Worm (Caenorhabditis elegans) whole organism, L1 larva: ENCODE results near the gene gly-8.

Source experiments
- ces-1 ChIP-seq: fragments of 150-350 bp; optimal IDR thresholded peaks from 2 replicates; lab custom pipeline; 2014; ENCODE audit warnings: missing biosample characterization, missing genetic modification reagents, missing genetic modification characterization
- dpl-1 ChIP-seq, 3 experiments: fragments of 150-350 bp in 2 of 3; sonication (generic microtip) in 1 of 3; optimal IDR thresholded peaks; 2 replicates each; lab custom pipeline; 2014 to 2017; ENCODE audit warnings: missing biosample characterization in 3 of 3, missing genetic modification characterization in 3 of 3, missing genetic modification reagents in 3 of 3
- dsc-1 ChIP-seq: sonication (generic microtip); optimal IDR thresholded peaks from 2 replicates; lab custom pipeline; 2016; ENCODE audit warnings: mild to moderate bottlenecking, missing genetic modification characterization, missing compliant biosample characterization
- elt-3 ChIP-seq, 6 experiments: fragments of 150-350 bp in 1 of 6; sonication (generic microtip); optimal IDR thresholded peaks; 2 replicates each; lab custom pipeline; 2017 to 2018; ENCODE audit warnings: missing biosample characterization in 6 of 6, missing genetic modification characterization in 6 of 6, inconsistent platforms in 1 of 6
- fkh-10 ChIP-seq: sonication (generic microtip); optimal IDR thresholded peaks from 2 replicates; lab custom pipeline; 2017; ENCODE audit warnings: missing biosample characterization, missing genetic modification reagents, missing genetic modification characterization
- lin-15B ChIP-seq: fragments of 150-350 bp; sonication (generic microtip); optimal IDR thresholded peaks from 3 replicates; lab custom pipeline; 2014; ENCODE audit warnings: missing biosample characterization, missing genetic modification characterization
- lin-35 ChIP-seq, 2 experiments: fragments of 150-350 bp; optimal IDR thresholded peaks; 2 replicates each; lab custom pipeline; 2014; ENCODE audit warnings: missing biosample characterization in 2 of 2, missing genetic modification characterization in 2 of 2, missing genetic modification reagents in 2 of 2
- lsy-2 ChIP-seq, 2 experiments: fragments of 150-350 bp; optimal IDR thresholded peaks; 2 replicates each; lab custom pipeline; 2014; ENCODE audit warnings: missing biosample characterization in 2 of 2, missing genetic modification characterization in 2 of 2
- nhr-11 ChIP-seq: fragments of 150-350 bp; optimal IDR thresholded peaks from 2 replicates; lab custom pipeline; 2014; ENCODE audit warnings: missing biosample characterization, missing genetic modification characterization
- nhr-237 ChIP-seq: fragments of 150-350 bp; optimal IDR thresholded peaks from 2 replicates; lab custom pipeline; 2014; ENCODE audit warnings: missing biosample characterization, missing genetic modification characterization
- nhr-77 ChIP-seq: fragments of 150-350 bp; optimal IDR thresholded peaks from 2 replicates; lab custom pipeline; 2014; ENCODE audit warnings: missing biosample characterization, missing genetic modification characterization
- nhr-84 ChIP-seq: sonication (generic microtip); optimal IDR thresholded peaks from 2 replicates; lab custom pipeline; 2017; ENCODE audit warnings: missing biosample characterization, missing genetic modification characterization
- skn-1 ChIP-seq: fragments of 150-350 bp; optimal IDR thresholded peaks from 2 replicates; lab custom pipeline; 2014; ENCODE audit warnings: missing biosample characterization, missing genetic modification characterization
- unc-62 ChIP-seq: fragments of 150-350 bp; optimal IDR thresholded peaks from 2 replicates; lab custom pipeline; 2014; ENCODE audit warnings: missing biosample characterization, missing genetic modification reagents, missing genetic modification characterization

DNA sequence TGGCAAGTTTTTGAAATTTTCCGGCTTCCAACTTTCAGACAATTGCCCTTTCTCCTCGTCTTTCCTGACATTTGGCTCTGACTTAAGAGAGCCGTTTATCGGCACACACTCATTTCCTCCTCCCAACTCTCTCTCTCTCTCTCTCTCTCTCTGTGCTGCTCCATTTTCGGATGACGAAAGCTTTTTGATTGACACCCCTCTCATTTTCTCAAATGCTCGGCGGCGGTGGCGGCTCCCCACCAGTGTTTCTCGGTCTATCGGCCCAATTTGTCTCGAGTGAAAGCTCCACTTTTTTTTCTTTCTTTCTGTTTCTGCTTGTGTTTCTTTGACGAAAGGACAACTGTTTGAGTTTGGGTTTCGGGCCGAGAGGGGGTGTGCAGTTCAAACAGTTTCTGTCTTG, 34.8 kb downstream of the gly-8 start:
- no peak for TF ChIP-seq skn-1 (tag; lab: Kevin White, UChicago)
- TF ChIP-seq elt-3 (tag; optimal IDR thresholded peaks at IDR 0.05; lab: Kevin White, UChicago): no peak
- no peak for TF ChIP-seq fkh-10 (GFP tag; lab: Kevin White, UChicago)
- TF ChIP-seq ces-1 (GFP tag; lab: Kevin White, UChicago): no peak
- TF ChIP-seq lin-35 (GFP tag; optimal IDR thresholded peaks at IDR 0.05; lab: Kevin White, UChicago): no peak
- TF ChIP-seq dpl-1 (GFP tag; optimal IDR thresholded peaks at IDR 0.05; lab: Kevin White, UChicago): no peak
- TF ChIP-seq nhr-11 (tag; lab: Kevin White, UChicago): no peak
- TF ChIP-seq unc-62 (GFP tag; lab: Kevin White, UChicago): no peak
- no peak for TF ChIP-seq dsc-1 (tag; lab: Kevin White, UChicago)
- no peak for TF ChIP-seq lsy-2 (tag; optimal IDR thresholded peaks at IDR 0.05; lab: Kevin White, UChicago)
- no peak for TF ChIP-seq nhr-77 (tag; lab: Kevin White, UChicago)
- TF ChIP-seq lin-15B (tag; lab: Kevin White, UChicago): no peak
- no peak for TF ChIP-seq nhr-84 (tag; lab: Kevin White, UChicago)
- no peak for TF ChIP-seq nhr-237
